Fruit fly (Drosophila melanogaster): ENCODE measurements around the gene CG13994.

Gene CG13994

dm6 chr2L:6051212-6051621 is 11.6 kb upstream of the CG13994 start (continued):
- TF ChIP-seq Hr39 (optimal IDR thresholded peaks at IDR 0.05) (no peak), CG7745 (tag; optimal IDR thresholded peaks at IDR 0.05) (peak; percentile 40), unpg (GFP tag; optimal IDR thresholded peaks at IDR 0.05) (peak; percentile 98), ac (GFP tag; optimal IDR thresholded peaks at IDR 0.05) (peak; percentile 79), CG11085 (GFP tag; IDR thresholded peaks at IDR 0.05) (peak; percentile 50; the same call in 1 of the 2 replicates), al (GFP tag; IDR thresholded peaks at IDR 0.05) (peak; percentile 69), Stat92E (GFP tag; optimal IDR thresholded peaks at IDR 0.05) (peak in 1 of 3 experiments; percentile 79), Fer2 (tag; optimal IDR thresholded peaks at IDR 0.05) (peak; percentile 91), wor (GFP tag; IDR thresholded peaks at IDR 0.05) (peak; percentile 91), bbx (GFP tag; IDR thresholded peaks at IDR 0.05; ENCODE audit: partially characterized antibody) (no peak), Eip74EF (GFP tag; optimal IDR thresholded peaks at IDR 0.05) (peak in 1 of 2 experiments; percentile 97), CG18599 (GFP tag; optimal IDR thresholded peaks at IDR 0.05) (peak; percentile 99), Dip2 (GFP tag; IDR thresholded peaks at IDR 0.05) (peak; percentile 28; the same call in 1 of the 2 replicates), Six4 (GFP tag; optimal IDR thresholded peaks at IDR 0.05) (peak; percentile 93), pita (GFP tag; optimal IDR thresholded peaks at IDR 0.05) (no peak), wdn (GFP tag; IDR thresholded peaks at IDR 0.05) (peak; percentile 90), MBD-R2 (GFP tag; IDR thresholded peaks at IDR 0.05) (peak; percentile 86), CoRest (tag; optimal IDR thresholded peaks at IDR 0.05) (peak; percentile 96), trem (tag; optimal IDR thresholded peaks at IDR 0.05) (peak; percentile 93), CG13296 (GFP tag; optimal IDR thresholded peaks at IDR 0.05) (peak; percentile 99), CG7928 (GFP tag; optimal IDR thresholded peaks at IDR 0.05) (peak; percentile 76), aop (GFP tag; IDR thresholded peaks at IDR 0.05) (0 out of 2 replicates have a peak, but pooled peaks have one; percentile 31), pzg (GFP tag; optimal IDR thresholded peaks at IDR 0.05) (peak; percentile 10), ab (GFP tag; optimal IDR thresholded peaks at IDR 0.05) (peak; percentile 60), salm (tag; optimal IDR thresholded peaks at IDR 0.05) (peak; percentile 94), scrt (GFP tag; optimal IDR thresholded peaks at IDR 0.05) (peak; percentile 96), CG16779 (GFP tag; IDR thresholded peaks at IDR 0.05) (peak; percentile 69; the same call in 1 of the 2 replicates), CG17802 (tag; optimal IDR thresholded peaks at IDR 0.05) (peak; percentile 65), ttk (GFP tag; IDR thresholded peaks at IDR 0.05) (peak; percentile 92), exex (tag; optimal IDR thresholded peaks at IDR 0.05) (peak; percentile 82), CHES-1-like (GFP tag; optimal IDR thresholded peaks at IDR 0.05) (peak; percentile 89), wek (GFP tag; optimal IDR thresholded peaks at IDR 0.05) (peak; percentile 91), slbo (GFP tag; IDR thresholded peaks at IDR 0.05) (peak; percentile 89), CG2202 (tag; optimal IDR thresholded peaks at IDR 0.05) (peak; percentile 95), Tbp (GFP tag; optimal IDR thresholded peaks at IDR 0.05) (no peak), Doc2 (GFP tag; IDR thresholded peaks at IDR 0.05) (no peak), Hand (GFP tag; optimal IDR thresholded peaks at IDR 0.05) (peak; percentile 98), sima (GFP tag; optimal IDR thresholded peaks at IDR 0.05) (peak; percentile 92), mirr (GFP tag; optimal IDR thresholded peaks at IDR 0.05) (peak; percentile 96), Hr3 (GFP tag; optimal IDR thresholded peaks at IDR 0.05) (peak; percentile 80), Dp (GFP tag; optimal IDR thresholded peaks at IDR 0.05) (no peak), CG7839 (tag; optimal IDR thresholded peaks at IDR 0.05) (peak; percentile 96), kay (GFP tag; optimal IDR thresholded peaks at IDR 0.05) (peak; percentile 87), CG33213 (GFP tag; optimal IDR thresholded peaks at IDR 0.05) (peak; percentile 96), lov (optimal IDR thresholded peaks at IDR 0.05) (no peak), lov (GFP tag; IDR thresholded peaks at IDR 0.05) (peak; percentile 89), NC2β (GFP tag; optimal IDR thresholded peaks at IDR 0.05) (peak; percentile 89), sens (GFP tag) (peak; percentile 99), Hr78 (GFP tag; optimal IDR thresholded peaks at IDR 0.05) (peak in 1 of 2 experiments; percentile 97), CG17829 (tag; optimal IDR thresholded peaks at IDR 0.05) (peak; percentile 97)

Data from whole organism, embryonic.